Worm (Caenorhabditis elegans): ENCODE measurements around the gene C14A6.13.
A peak's percentile ranks its signal among the peaks of the same experiment; 100 is the strongest.

Gene C14A6.13

DNA sequence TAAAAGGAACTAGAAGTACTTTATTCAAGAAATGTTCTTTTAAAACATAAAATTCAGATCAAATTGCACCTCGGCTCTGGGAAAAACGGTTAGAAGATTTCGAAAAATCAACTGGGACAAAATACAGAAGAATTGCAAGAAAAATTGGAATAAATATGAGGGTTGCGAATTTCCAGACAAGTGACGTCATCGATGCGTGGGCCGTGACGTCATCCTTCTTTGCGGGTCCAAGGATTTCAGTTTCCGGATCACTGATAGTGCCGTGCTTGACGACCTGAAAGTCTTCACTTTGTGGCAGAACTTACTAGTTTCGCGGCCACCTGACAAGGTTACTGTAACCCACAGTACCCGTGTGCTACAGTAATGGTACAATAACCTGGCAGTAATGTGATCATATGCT lies 2.3 kb upstream of the C14A6.13 start:
- TF ChIP-seq efl-3 (GFP tag; optimal IDR thresholded peaks at IDR 0.05) (no peak), F16B12.6 (tag; optimal IDR thresholded peaks at IDR 0.05) (no peak), fkh-8 (tag; optimal IDR thresholded peaks at IDR 0.05) (no peak), ceh-63 (GFP tag; optimal IDR thresholded peaks at IDR 0.05) (no peak)

DNA sequence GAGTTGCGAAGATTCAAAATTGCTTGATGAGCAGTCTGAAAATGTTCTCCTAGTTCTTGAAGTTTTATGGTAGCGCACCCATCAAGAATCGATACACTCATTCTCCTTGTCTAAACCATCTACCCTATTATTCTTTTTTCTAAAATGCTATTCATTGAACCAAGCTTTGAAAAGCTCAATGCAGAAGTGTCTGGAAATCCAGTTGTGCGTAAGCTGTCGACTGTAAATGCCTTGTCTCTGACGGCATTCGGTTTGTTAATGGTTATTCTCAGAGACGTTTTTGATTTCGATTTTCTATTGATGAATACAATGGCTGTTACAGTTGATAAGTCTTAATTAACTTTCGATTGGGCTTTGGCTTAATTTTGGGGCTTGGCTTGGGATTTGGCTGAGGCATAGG lies 1.4 kb upstream of the C14A6.13 start, which contains the start of gene C14A6.12:
Gene C14A6.12, minus strand, starts transcription at position 101 of the 400 bp plus-strand sequence.
- no peak for TF ChIP-seq fkh-10 (GFP tag; optimal IDR thresholded peaks at IDR 0.05)

DNA sequence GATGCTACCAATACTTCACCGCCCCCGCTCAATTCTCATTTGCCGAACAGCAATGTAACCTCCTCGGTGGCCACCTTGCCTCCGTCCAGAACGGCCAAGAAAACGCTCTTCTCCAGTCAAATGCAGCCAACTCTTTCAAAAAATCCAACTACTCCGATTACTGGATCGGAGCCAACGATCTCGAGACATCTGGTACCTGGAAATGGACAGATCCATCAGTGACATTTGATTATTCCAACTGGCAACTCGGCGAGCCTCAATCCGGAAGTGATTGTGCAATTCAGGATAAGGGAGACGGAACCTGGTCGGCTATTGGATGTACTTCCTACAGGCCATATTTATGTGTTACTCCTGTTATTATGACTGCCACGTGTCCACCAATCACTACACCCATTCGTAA lies 3.0 kb downstream of the C14A6.13 start:
- TF ChIP-seq lin-13 (GFP tag; optimal IDR thresholded peaks at IDR 0.05) = no peak
- TF ChIP-seq nhr-11 (tag; optimal IDR thresholded peaks at IDR 0.05) = no peak
- no peak for TF ChIP-seq tlp-1 (tag; optimal IDR thresholded peaks at IDR 0.05)
- TF ChIP-seq ztf-11 (tag; optimal IDR thresholded peaks at IDR 0.05) = no peak
- no peak for TF ChIP-seq snu-23 (GFP tag; optimal IDR thresholded peaks at IDR 0.05)
- TF ChIP-seq hlh-17 (GFP tag; optimal IDR thresholded peaks at IDR 0.05; ENCODE audit: borderline replicate concordance) = no peak
- no peak for TF ChIP-seq Y116A8C.19 (tag; optimal IDR thresholded peaks at IDR 0.05; ENCODE audit: borderline replicate concordance)
- TF ChIP-seq hlh-4 (tag; optimal IDR thresholded peaks at IDR 0.05) = no peak
- TF ChIP-seq mep-1 (tag; optimal IDR thresholded peaks at IDR 0.05) = no peak
- TF ChIP-seq nhr-76 (tag; optimal IDR thresholded peaks at IDR 0.05) = no peak
- no peak for TF ChIP-seq hpl-2 (GFP tag; optimal IDR thresholded peaks at IDR 0.05)
- no peak for TF ChIP-seq ceh-63 (GFP tag; optimal IDR thresholded peaks at IDR 0.05)
- TF ChIP-seq nhr-28 (tag; optimal IDR thresholded peaks at IDR 0.05) = no peak

DNA sequence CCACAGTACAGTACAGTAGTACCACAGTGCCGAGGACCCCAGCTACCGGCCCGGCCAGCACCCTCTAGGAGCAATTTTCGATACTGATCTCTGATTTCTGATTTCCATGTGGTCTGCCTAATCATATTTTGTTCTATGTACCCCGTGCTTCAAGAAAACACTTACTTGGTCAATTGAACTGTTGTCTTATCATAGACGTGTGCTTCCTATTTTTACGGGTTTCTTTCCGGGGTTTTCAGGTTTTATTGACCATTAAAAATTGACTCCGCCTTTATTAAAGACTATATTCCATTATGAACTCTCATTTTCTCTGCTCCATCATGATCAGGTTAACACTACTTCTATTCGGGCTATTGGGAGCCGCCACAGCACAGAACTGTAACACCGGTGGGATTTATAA lies 3.4 kb downstream of the C14A6.13 start, which contains the start of gene clec-48:
Gene clec-48, plus strand, starts transcription at position 320 of the 400 bp plus-strand sequence.
- TF ChIP-seq nhr-11 (tag; optimal IDR thresholded peaks at IDR 0.05) = no peak
- TF ChIP-seq mdl-1 (tag; optimal IDR thresholded peaks at IDR 0.05) = no peak
- no peak for TF ChIP-seq efl-1 (optimal IDR thresholded peaks at IDR 0.05)
- peak in 1 of 2 experiments; percentile 57 for TF ChIP-seq efl-1 (GFP tag; optimal IDR thresholded peaks at IDR 0.05 in 1 of 2)
- TF ChIP-seq ztf-4 (tag; optimal IDR thresholded peaks at IDR 0.05) = no peak

DNA sequence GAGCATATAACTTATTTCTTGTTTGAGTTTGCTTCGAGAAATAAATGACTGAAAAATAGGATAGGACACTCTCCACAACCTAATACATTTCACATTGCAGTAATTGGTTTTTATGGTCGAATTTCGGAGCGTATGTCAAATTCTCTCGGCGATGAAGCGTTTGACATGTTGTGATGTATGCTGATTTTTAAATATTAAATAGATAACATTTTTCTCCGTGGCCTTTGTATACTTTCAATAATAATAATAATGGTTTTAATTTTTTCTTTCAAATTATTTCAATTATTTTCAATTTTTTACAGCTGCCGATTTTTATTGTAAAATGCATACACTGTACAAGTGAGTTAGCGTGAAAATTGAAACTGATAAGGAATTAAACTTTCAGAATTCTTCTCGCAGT lies 15.1 kb downstream of the C14A6.13 start, which contains the start of gene C14A6.3:
Gene C14A6.3, plus strand, starts transcription at position 301 of the 400 bp plus-strand sequence.
- TF ChIP-seq nhr-77 (tag; optimal IDR thresholded peaks at IDR 0.05) = no peak
- no peak for TF ChIP-seq nhr-85 (tag)
- TF ChIP-seq C16A3.4 (tag; optimal IDR thresholded peaks at IDR 0.05) = no peak
- no peak for TF ChIP-seq fkh-8 (tag; optimal IDR thresholded peaks at IDR 0.05)
- TF ChIP-seq pax-3 (tag; optimal IDR thresholded peaks at IDR 0.05) = no peak
- TF ChIP-seq unc-98 (GFP tag; IDR thresholded peaks at IDR 0.05) = no peak
- TF ChIP-seq pag-3 (tag; optimal IDR thresholded peaks at IDR 0.05; ENCODE audit: borderline replicate concordance, insufficient read depth) = no peak
- no peak for TF ChIP-seq hpl-2 (GFP tag; optimal IDR thresholded peaks at IDR 0.05)
- TF ChIP-seq xbp-1 (tag; optimal IDR thresholded peaks at IDR 0.05) = no peak
- no peak for TF ChIP-seq unc-30 (tag; optimal IDR thresholded peaks at IDR 0.05)
- TF ChIP-seq hlh-4 (tag; optimal IDR thresholded peaks at IDR 0.05) = no peak
- TF ChIP-seq ces-1 (GFP tag; optimal IDR thresholded peaks at IDR 0.05) = no peak
- no peak for TF ChIP-seq C34B4.2 (tag; optimal IDR thresholded peaks at IDR 0.05)
- no peak for TF ChIP-seq lin-39 (tag; optimal IDR thresholded peaks at IDR 0.05)
- TF ChIP-seq lin-35 (GFP tag; optimal IDR thresholded peaks at IDR 0.05) = no peak
- TF ChIP-seq swsn-7 (tag; optimal IDR thresholded peaks at IDR 0.05) = no peak
- TF ChIP-seq lin-13 (GFP tag; optimal IDR thresholded peaks at IDR 0.05) = no peak
- TF ChIP-seq nhr-19 (GFP tag; conservative IDR thresholded peaks at IDR 0.05) = no peak
